Worm (Caenorhabditis elegans) whole organism, mixed stage, embryonic: ENCODE measurements around the gene cids-1.

Source experiments
- M03D4.4 ChIP-seq: sonication (generic microtip); optimal IDR thresholded peaks from 2 replicates; lab custom pipeline; 2017; ENCODE audit warnings: mild to moderate bottlenecking, missing genetic modification characterization, missing compliant biosample characterization
- ceh-39 ChIP-seq: fragments of 150-350 bp; optimal IDR thresholded peaks from 2 replicates; lab custom pipeline; 2014; ENCODE audit warnings: missing biosample characterization, missing genetic modification characterization
- elt-3 ChIP-seq: fragments of 150-350 bp; optimal IDR thresholded peaks from 2 replicates; lab custom pipeline; 2014; ENCODE audit warnings: missing biosample characterization, missing genetic modification characterization
- lin-13 ChIP-seq: fragments of 150-350 bp; optimal IDR thresholded peaks from 2 replicates; lab custom pipeline; 2014; ENCODE audit warnings: missing biosample characterization, missing genetic modification characterization
- lsy-2 ChIP-seq: fragments of 150-350 bp; optimal IDR thresholded peaks from 2 replicates; lab custom pipeline; 2014; ENCODE audit warnings: missing biosample characterization, missing genetic modification characterization
- mep-1 ChIP-seq: fragments of 150-350 bp; optimal IDR thresholded peaks from 2 replicates; lab custom pipeline; 2017; ENCODE audit warnings: missing biosample characterization, missing genetic modification reagents, missing genetic modification characterization, inconsistent platforms
- nhr-12 ChIP-seq: fragments of 150-350 bp; optimal IDR thresholded peaks from 2 replicates; lab custom pipeline; 2014; ENCODE audit warnings: missing biosample characterization, missing genetic modification characterization
- nhr-76 ChIP-seq: sonication (generic microtip); optimal IDR thresholded peaks from 2 replicates; lab custom pipeline; 2017; ENCODE audit warnings: missing biosample characterization, missing genetic modification characterization
- pha-4 ChIP-seq: fragments of 150-350 bp; optimal IDR thresholded peaks from 2 replicates; lab custom pipeline; 2018; ENCODE audit warnings: missing biosample characterization, missing genetic modification reagents, missing genetic modification characterization
- snpc-4 ChIP-seq: fragments of 150-350 bp; optimal IDR thresholded peaks from 2 replicates; lab custom pipeline; 2014; ENCODE audit warnings: missing biosample characterization, missing genetic modification characterization
- unc-62 ChIP-seq: fragments of 150-350 bp; optimal IDR thresholded peaks from 2 replicates; lab custom pipeline; 2014; ENCODE audit warnings: missing biosample characterization, missing genetic modification reagents, missing genetic modification characterization
- ztf-11 ChIP-seq: fragments of 150-350 bp; optimal IDR thresholded peaks from 2 replicates; lab custom pipeline; 2014; ENCODE audit warnings: missing biosample characterization, missing genetic modification characterization

DNA sequence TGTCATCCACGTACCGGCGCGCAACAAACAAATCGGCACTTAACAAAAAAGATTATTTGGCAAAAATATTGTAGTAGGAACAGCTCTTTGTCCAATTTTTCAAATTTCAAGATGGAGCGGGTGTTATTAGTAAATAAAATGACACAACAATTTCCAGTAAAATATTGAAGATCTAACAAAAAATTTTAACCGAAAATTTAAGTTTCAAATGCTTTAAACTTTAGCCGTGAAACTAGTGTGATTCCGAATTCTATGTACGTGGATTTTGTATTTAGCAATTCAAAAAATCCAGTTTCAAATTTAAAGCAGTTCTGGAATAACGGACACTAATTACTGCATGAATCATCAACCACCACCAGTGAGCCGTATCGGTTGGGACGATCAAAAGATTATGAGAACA, 41.5 kb upstream of the cids-1 start, which contains the start of gene snb-5:
- TF ChIP-seq snpc-4 (no peak), pha-4 (no peak), elt-3 (no peak), ztf-11 (tag; lab: Kevin White, UChicago) (no peak), lin-13 (no peak), M03D4.4 (tag; lab: Kevin White, UChicago) (no peak), nhr-12 (tag; lab: Kevin White, UChicago) (no peak), nhr-76 (tag; lab: Kevin White, UChicago) (no peak), lsy-2 (no peak), ceh-39 (tag; lab: Kevin White, UChicago) (no peak), unc-62 (GFP tag; lab: Kevin White, UChicago) (no peak), mep-1 (no peak)
